Fruit fly (Drosophila melanogaster) whole organism, embryonic: ENCODE results near the gene Inx7.
A peak's percentile ranks its signal among the peaks of the same experiment; 100 is the strongest.

ENCODE experiments used
- Abd-B ChIP-seq: fragments of 200-800 bp; sonication (Bioruptor generic); optimal IDR thresholded peaks from 2 replicates; lab custom pipeline; 2018; ENCODE audit warnings: missing biosample characterization, mild to moderate bottlenecking, missing genetic modification characterization, moderate library complexity
- Aef1 ChIP-seq: fragments of 200-800 bp; sonication (Bioruptor generic); IDR thresholded peaks from 3 replicates; pipeline ENCODE4 v1.3.6; 2022; ENCODE audit warnings: missing biosample characterization, missing genetic modification characterization
- CG10366 ChIP-seq: fragments of 200-800 bp; sonication (Bioruptor generic); IDR thresholded peaks from 2 replicates; pipeline ENCODE4 v1.3.6; 2022; ENCODE audit warnings: missing biosample characterization, missing genetic modification characterization
- CG10979 ChIP-seq: fragments of 200-800 bp; sonication (Bioruptor generic); optimal IDR thresholded peaks from 2 replicates; lab custom pipeline; 2018; ENCODE audit warnings: missing biosample characterization, mild to moderate bottlenecking, missing genetic modification characterization, moderate library complexity
- CG11695 ChIP-seq: fragments of 200-800 bp; sonication (Bioruptor generic); IDR thresholded peaks from 3 replicates; pipeline ENCODE4 v1.3.6; 2022; ENCODE audit warnings: missing biosample characterization, missing genetic modification characterization
- CG12071 ChIP-seq: fragments of 200-800 bp; sonication (Bioruptor generic); optimal IDR thresholded peaks from 3 replicates; lab custom pipeline; 2018; ENCODE audit warnings: missing biosample characterization, mild to moderate bottlenecking, missing genetic modification characterization
- CG14014 ChIP-seq: fragments of 200-800 bp; sonication (Bioruptor generic); IDR thresholded peaks from 2 replicates; pipeline ENCODE4 v1.3.6; 2022; ENCODE audit warnings: missing biosample characterization, missing genetic modification characterization
- CG14965 ChIP-seq: fragments of 200-800 bp; sonication (Bioruptor generic); optimal IDR thresholded peaks from 2 replicates; lab custom pipeline; 2016; ENCODE audit warnings: missing biosample characterization, missing genetic modification characterization, borderline replicate concordance
- CG16815 ChIP-seq: fragments of 200-800 bp; sonication (Bioruptor generic); optimal IDR thresholded peaks from 3 replicates; lab custom pipeline; 2017; ENCODE audit warnings: missing biosample characterization, mild to moderate bottlenecking, missing genetic modification characterization
- CG17612 ChIP-seq: fragments of 200-800 bp; sonication (Bioruptor generic); IDR thresholded peaks from 2 replicates; pipeline ENCODE4 v1.3.6; 2022; ENCODE audit warnings: missing biosample characterization, missing genetic modification characterization
- CG17802 ChIP-seq: fragments of 200-800 bp; sonication (Bioruptor generic); optimal IDR thresholded peaks from 2 replicates; lab custom pipeline; 2018; ENCODE audit warnings: missing biosample characterization, mild to moderate bottlenecking, missing genetic modification characterization, moderate library complexity
- CG3163 ChIP-seq: fragments of 200-800 bp; sonication (Bioruptor generic); optimal IDR thresholded peaks from 3 replicates; lab custom pipeline; 2016; ENCODE audit warnings: missing biosample characterization, missing genetic modification characterization
- CG32767 ChIP-seq: fragments of 200-800 bp; sonication (Bioruptor generic); IDR thresholded peaks from 2 replicates; pipeline ENCODE4 v1.3.6; 2022; ENCODE audit warnings: missing biosample characterization, missing genetic modification characterization
- CG4328 ChIP-seq: fragments of 200-800 bp; sonication (Bioruptor generic); optimal IDR thresholded peaks from 3 replicates; lab custom pipeline; 2017; ENCODE audit warnings: missing biosample characterization, missing genetic modification reagents, missing genetic modification characterization
- CG4360 ChIP-seq: fragments of 200-800 bp; sonication (Bioruptor generic); IDR thresholded peaks from 2 replicates; pipeline ENCODE4 v1.3.6; 2022; ENCODE audit warnings: missing biosample characterization, missing genetic modification characterization
- CG6175 ChIP-seq: fragments of 200-800 bp; sonication (Bioruptor generic); IDR thresholded peaks from 3 replicates; pipeline ENCODE4 v1.3.6; 2022; ENCODE audit warnings: missing biosample characterization, missing genetic modification characterization
- CG6765 ChIP-seq: fragments of 200-800 bp; sonication (Bioruptor generic); optimal IDR thresholded peaks from 3 replicates; lab custom pipeline; 2017; ENCODE audit warnings: missing biosample characterization, mild to moderate bottlenecking, missing genetic modification characterization
- CG7963 ChIP-seq: fragments of 200-800 bp; sonication (Bioruptor generic); IDR thresholded peaks from 3 replicates; pipeline ENCODE4 v1.3.6; 2022; ENCODE audit warnings: missing biosample characterization, missing genetic modification characterization; ENCODE audit not compliant: partially characterized antibody
- CG7987 ChIP-seq: fragments of 200-800 bp; sonication (Bioruptor generic); optimal IDR thresholded peaks from 2 replicates; lab custom pipeline; 2018; ENCODE audit warnings: missing biosample characterization, mild to moderate bottlenecking, missing genetic modification characterization, moderate library complexity
- Dad ChIP-seq: fragments of 200-800 bp; sonication (Bioruptor generic); optimal IDR thresholded peaks from 3 replicates; lab custom pipeline; 2016; ENCODE audit warnings: missing biosample characterization, missing genetic modification characterization
- HLH3B ChIP-seq: fragments of 200-800 bp; sonication (Bioruptor generic); IDR thresholded peaks from 2 replicates; pipeline ENCODE4 v1.3.6; 2022; ENCODE audit warnings: missing biosample characterization, missing genetic modification characterization
- Hmr ChIP-seq: fragments of 200-800 bp; sonication (Bioruptor generic); optimal IDR thresholded peaks from 3 replicates; lab custom pipeline; 2017; ENCODE audit warnings: mild to moderate bottlenecking, missing biosample characterization, missing genetic modification reagents, missing genetic modification characterization
- Lpt ChIP-seq: fragments of >200 bp; optimal IDR thresholded peaks from 2 replicates; lab custom pipeline; 2018; ENCODE audit warnings: missing biosample characterization, missing genetic modification characterization
- Max ChIP-seq: fragments of 200-800 bp; sonication (Bioruptor generic); optimal IDR thresholded peaks from 2 replicates; lab custom pipeline; 2016; ENCODE audit warnings: missing biosample characterization, mild to moderate bottlenecking, missing genetic modification characterization
- Nf-YB ChIP-seq: fragments of 200-800 bp; sonication (Bioruptor generic); optimal IDR thresholded peaks from 3 replicates; lab custom pipeline; 2019; ENCODE audit warnings: missing biosample characterization, mild to moderate bottlenecking, missing genetic modification characterization, moderate library complexity
- Sox102F ChIP-seq: fragments of 200-800 bp; sonication (Bioruptor generic); optimal IDR thresholded peaks from 2 replicates; lab custom pipeline; 2018; ENCODE audit warnings: missing biosample characterization, mild to moderate bottlenecking, missing genetic modification characterization, moderate library complexity
- Sry-δ ChIP-seq: fragments of 200-800 bp; sonication (Bioruptor generic); optimal IDR thresholded peaks from 2 replicates; lab custom pipeline; 2016; ENCODE audit warnings: missing biosample characterization, missing genetic modification characterization
- Taf1 ChIP-seq: fragments of 200-800 bp; sonication (Bioruptor generic); IDR thresholded peaks from 2 replicates; pipeline ENCODE4 v1.3.6; 2022; ENCODE audit warnings: missing biosample characterization, missing genetic modification characterization
- YL-1 ChIP-seq: fragments of 200-800 bp; sonication (Bioruptor generic); optimal IDR thresholded peaks from 3 replicates; lab custom pipeline; 2017; ENCODE audit warnings: missing biosample characterization, mild to moderate bottlenecking, missing genetic modification characterization
- al ChIP-seq: fragments of 200-800 bp; sonication (Bioruptor generic); IDR thresholded peaks from 2 replicates; pipeline ENCODE4 v1.3.6; 2022; ENCODE audit warnings: missing biosample characterization, missing genetic modification characterization
- caup ChIP-seq: fragments of 200-800 bp; sonication (Bioruptor generic); optimal IDR thresholded peaks from 3 replicates; lab custom pipeline; 2017; ENCODE audit warnings: missing biosample characterization, mild to moderate bottlenecking, missing genetic modification characterization, moderate library complexity; ENCODE audit not compliant: severe bottlenecking
- chm ChIP-seq: fragments of 200-800 bp; sonication (Bioruptor generic); IDR thresholded peaks from 2 replicates; pipeline ENCODE4 v1.3.6; 2022; ENCODE audit warnings: missing biosample characterization, missing genetic modification characterization
- crp ChIP-seq, 2 experiments: fragments of 200-800 bp; sonication (Bioruptor generic); optimal IDR thresholded peaks; 2 replicates in 1 of 2; 3 replicates in 1 of 2; lab custom pipeline; 2017; ENCODE audit warnings: missing biosample characterization in 2 of 2, missing genetic modification characterization in 2 of 2, mild to moderate bottlenecking in 1 of 2, moderate library complexity in 1 of 2
- dpn ChIP-seq, 2 experiments: fragments of 200-800 bp; sonication (Bioruptor generic); optimal IDR thresholded peaks; 3 replicates each; lab custom pipeline; 2016; ENCODE audit warnings: missing biosample characterization in 2 of 2, missing genetic modification characterization in 2 of 2
- ham ChIP-seq: fragments of 200-800 bp; sonication (Bioruptor generic); IDR thresholded peaks from 2 replicates; pipeline ENCODE4 v1.3.6; 2022; ENCODE audit warnings: missing biosample characterization, missing genetic modification characterization
- hth ChIP-seq: fragments of >200 bp; optimal IDR thresholded peaks from 2 replicates; lab custom pipeline; 2017; ENCODE audit warnings: inconsistent platforms
- inv ChIP-seq: fragments of 200-800 bp; sonication (Bioruptor generic); IDR thresholded peaks from 2 replicates; pipeline ENCODE4 v1.3.6; 2022; ENCODE audit warnings: missing biosample characterization, missing genetic modification characterization; ENCODE audit not compliant: partially characterized antibody
- kay ChIP-seq: fragments of 200-800 bp; sonication (Bioruptor generic); optimal IDR thresholded peaks from 2 replicates; lab custom pipeline; 2016; ENCODE audit warnings: missing biosample characterization, missing genetic modification characterization
- kni ChIP-seq: fragments of 200-800 bp; sonication (Bioruptor generic); optimal IDR thresholded peaks from 3 replicates; lab custom pipeline; 2017; ENCODE audit warnings: mild to moderate bottlenecking, missing biosample characterization, missing genetic modification reagents, missing genetic modification characterization
- knrl ChIP-seq: fragments of 200-800 bp; sonication (Bioruptor generic); IDR thresholded peaks from 3 replicates; pipeline ENCODE4 v1.3.6; 2022; ENCODE audit warnings: missing biosample characterization, missing genetic modification characterization; ENCODE audit not compliant: partially characterized antibody
- luna ChIP-seq: fragments of 200-800 bp; sonication (Bioruptor generic); optimal IDR thresholded peaks from 2 replicates; lab custom pipeline; 2016; ENCODE audit warnings: missing biosample characterization, missing genetic modification characterization
- mam ChIP-seq: fragments of 200-800 bp; sonication (Bioruptor generic); optimal IDR thresholded peaks from 3 replicates; lab custom pipeline; 2016; ENCODE audit warnings: missing biosample characterization, missing genetic modification characterization
- nmo ChIP-seq: fragments of 200-800 bp; sonication (Bioruptor generic); optimal IDR thresholded peaks from 2 replicates; lab custom pipeline; 2018; ENCODE audit warnings: missing biosample characterization, mild to moderate bottlenecking, missing genetic modification characterization, moderate library complexity
- otp ChIP-seq: fragments of 200-800 bp; sonication (Bioruptor generic); IDR thresholded peaks from 3 replicates; pipeline ENCODE4, ENCODE4 v1.3.6; 2022; ENCODE audit warnings: missing biosample characterization, missing genetic modification characterization
- phol ChIP-seq: fragments of 200-800 bp; sonication (Bioruptor generic); optimal IDR thresholded peaks from 3 replicates; lab custom pipeline; 2018; ENCODE audit warnings: missing biosample characterization, mild to moderate bottlenecking, missing genetic modification characterization, moderate library complexity
- salm ChIP-seq: fragments of 200-800 bp; sonication (Bioruptor generic); optimal IDR thresholded peaks from 2 replicates; lab custom pipeline; 2018; ENCODE audit warnings: missing biosample characterization, mild to moderate bottlenecking, missing genetic modification characterization
- sc ChIP-seq, 3 experiments: fragments of >200 bp in 2 of 3; fragments of 200-800 bp in 1 of 3; sonication (Bioruptor generic) in 1 of 3; optimal IDR thresholded peaks; 2 replicates in 2 of 3; 3 replicates in 1 of 3; lab custom pipeline; 2017; ENCODE audit warnings: mild to moderate bottlenecking in 1 of 3, missing biosample characterization in 1 of 3, missing genetic modification characterization in 1 of 3, missing genetic modification reagents in 1 of 3
- sens ChIP-seq: fragments of 200-800 bp; sonication (Bioruptor generic); peaks from one replicate; lab custom pipeline; 2016; ENCODE audit warnings: missing biosample characterization, missing genetic modification characterization
- wdn ChIP-seq: fragments of 200-800 bp; sonication (Bioruptor generic); IDR thresholded peaks from 2 replicates; pipeline ENCODE4 v1.3.6; 2022; ENCODE audit warnings: missing biosample characterization, missing genetic modification characterization
- wek ChIP-seq: fragments of 200-800 bp; sonication (Bioruptor generic); optimal IDR thresholded peaks from 3 replicates; lab custom pipeline; 2018; ENCODE audit warnings: missing biosample characterization, mild to moderate bottlenecking, missing genetic modification characterization, moderate library complexity

Gene Inx7

dm6 chrX:7000444-7001134 lies 7.2 kb upstream of the Inx7 start (continued):
- TF ChIP-seq phol (tag; lab: Kevin White, UChicago) = peak; percentile 41
- no peak for TF ChIP-seq CG14014 (GFP tag; lab: Robert Waterston, UW)
- no peak for TF ChIP-seq salm
- no peak for TF ChIP-seq Dad (GFP tag; lab: Kevin White, UChicago)
- TF ChIP-seq inv (GFP tag; lab: Robert Waterston, UW) = no peak
- no peak for TF ChIP-seq Abd-B (GFP tag; lab: Kevin White, UChicago)
- no peak for TF ChIP-seq dpn (GFP tag; optimal IDR thresholded peaks at IDR 0.05; lab: Kevin White, UChicago)
- TF ChIP-seq CG17802 (tag; lab: Kevin White, UChicago) = no peak
- no peak for TF ChIP-seq kay (GFP tag; lab: Kevin White, UChicago)
- TF ChIP-seq crp (GFP tag; optimal IDR thresholded peaks at IDR 0.05; lab: Kevin White, UChicago) = no peak
- TF ChIP-seq CG10979 (tag; lab: Kevin White, UChicago) = no peak
- TF ChIP-seq wek (GFP tag; lab: Kevin White, UChicago) = no peak
- TF ChIP-seq Aef1 (GFP tag; lab: Robert Waterston, UW) = no peak
- peak; percentile 17 for TF ChIP-seq Sry-δ (GFP tag; lab: Kevin White, UChicago)
- TF ChIP-seq CG4328 (GFP tag; lab: Kevin White, UChicago) = no peak
- no peak for TF ChIP-seq Sox102F (GFP tag; lab: Kevin White, UChicago)
- no peak for TF ChIP-seq Max (GFP tag; lab: Kevin White, UChicago)
- no peak for TF ChIP-seq al (GFP tag; lab: Robert Waterston, UW)
- TF ChIP-seq CG6175 (GFP tag; lab: Robert Waterston, UW) = no peak
- TF ChIP-seq nmo (GFP tag; lab: Kevin White, UChicago) = peak; percentile 47
- no peak for TF ChIP-seq hth (lab: Kevin White, UChicago)
- no peak for TF ChIP-seq wdn (GFP tag; lab: Robert Waterston, UW)
- TF ChIP-seq knrl (GFP tag; lab: Robert Waterston, UW) = no peak
- no peak for TF ChIP-seq CG17612 (GFP tag; lab: Robert Waterston, UW)
- TF ChIP-seq CG7987 (GFP tag; lab: Kevin White, UChicago) = no peak
- no peak for TF ChIP-seq mam
- no peak for TF ChIP-seq kni (GFP tag; lab: Kevin White, UChicago)
- TF ChIP-seq HLH3B (GFP tag; lab: Robert Waterston, UW) = no peak
- peak; percentile 57; the same call in 2 of the 3 replicates for TF ChIP-seq CG11695 (GFP tag; lab: Robert Waterston, UW)
- TF ChIP-seq sens (GFP tag; lab: Kevin White, UChicago) = peak; percentile 81
- no peak for TF ChIP-seq CG7963 (GFP tag; lab: Robert Waterston, UW)
- TF ChIP-seq CG12071 (GFP tag; lab: Kevin White, UChicago) = no peak
- no peak for TF ChIP-seq Lpt
- TF ChIP-seq caup (GFP tag; lab: Kevin White, UChicago) = no peak
- no peak for TF ChIP-seq CG6765
- TF ChIP-seq CG4360 (GFP tag; lab: Robert Waterston, UW) = no peak
- TF ChIP-seq CG10366 = no peak
- no peak for TF ChIP-seq otp
- TF ChIP-seq YL-1 (GFP tag; lab: Kevin White, UChicago) = no peak
- TF ChIP-seq CG14965 (GFP tag; lab: Kevin White, UChicago) = no peak
- TF ChIP-seq ham = no peak
- no peak for TF ChIP-seq chm
- TF ChIP-seq luna = no peak
- TF ChIP-seq Hmr (GFP tag; lab: Kevin White, UChicago) = peak; percentile 32
- no peak for TF ChIP-seq CG16815 (GFP tag; lab: Kevin White, UChicago)
- no peak for TF ChIP-seq Taf1
- TF ChIP-seq sc (optimal IDR thresholded peaks at IDR 0.05; lab: Kevin White, UChicago) = no peak
- no peak for TF ChIP-seq sc (GFP tag; optimal IDR thresholded peaks at IDR 0.05; lab: Kevin White, UChicago)
- TF ChIP-seq CG32767 (GFP tag; lab: Robert Waterston, UW) = no peak
- no peak for TF ChIP-seq Nf-YB (GFP tag; lab: Kevin White, UChicago)
- TF ChIP-seq CG3163 = no peak
